Fruit fly (Drosophila melanogaster) whole organism, prepupa: ENCODE data around the gene smid.

Experiments
- CG10669 ChIP-seq: fragments of 200-800 bp; sonication (Bioruptor generic); optimal IDR thresholded peaks from 3 replicates; lab custom pipeline; 2018; ENCODE audit warnings: missing biosample characterization, mild to moderate bottlenecking, missing genetic modification characterization, moderate library complexity
- CG11294 ChIP-seq: fragments of 200-800 bp; sonication (Bioruptor generic); IDR thresholded peaks from 2 replicates; pipeline ENCODE4 v1.3.6; 2022; ENCODE audit warnings: missing biosample characterization, missing genetic modification characterization
- CG15336 ChIP-seq: fragments of 200-800 bp; sonication (Bioruptor generic); IDR thresholded peaks from 2 replicates; pipeline ENCODE4 v1.3.6; 2022; ENCODE audit warnings: missing biosample characterization, missing genetic modification characterization
- CG1621 ChIP-seq: fragments of 200-800 bp; sonication (Bioruptor generic); optimal IDR thresholded peaks from 3 replicates; lab custom pipeline; 2018; ENCODE audit warnings: missing biosample characterization, mild to moderate bottlenecking, missing genetic modification characterization
- CG16779 ChIP-seq: fragments of 200-800 bp; sonication (Bioruptor generic); optimal IDR thresholded peaks from 3 replicates; lab custom pipeline; 2017; ENCODE audit warnings: missing biosample characterization, mild to moderate bottlenecking, missing genetic modification characterization
- CG3032 ChIP-seq: fragments of 200-800 bp; optimal IDR thresholded peaks from 2 replicates; lab custom pipeline; 2019; ENCODE audit warnings: missing biosample characterization, mild to moderate bottlenecking, missing genetic modification characterization, moderate library complexity
- CG31627 ChIP-seq: fragments of 200-800 bp; sonication (Bioruptor generic); optimal IDR thresholded peaks from 3 replicates; lab custom pipeline; 2016; ENCODE audit warnings: missing biosample characterization, missing genetic modification characterization
- CG6163 ChIP-seq: fragments of 200-800 bp; sonication (Bioruptor generic); IDR thresholded peaks from 3 replicates; pipeline ENCODE4 v1.3.6; 2022; ENCODE audit warnings: missing biosample characterization, missing genetic modification characterization
- CG6792 ChIP-seq: fragments of 200-800 bp; sonication (Bioruptor generic); optimal IDR thresholded peaks from 3 replicates; lab custom pipeline; 2016; ENCODE audit warnings: missing biosample characterization, missing genetic modification characterization
- CG6808 ChIP-seq: fragments of 200-800 bp; sonication (Bioruptor generic); optimal IDR thresholded peaks from 3 replicates; lab custom pipeline; 2017; ENCODE audit warnings: missing biosample characterization, missing genetic modification characterization, mild to moderate bottlenecking, moderate library complexity, missing genetic modification reagents
- CG6854 ChIP-seq: fragments of 200-800 bp; sonication (Bioruptor generic); optimal IDR thresholded peaks from 2 replicates; lab custom pipeline; 2017; ENCODE audit warnings: missing biosample characterization, mild to moderate bottlenecking, missing genetic modification characterization
- CG7368 ChIP-seq: fragments of 200-800 bp; sonication (Bioruptor generic); optimal IDR thresholded peaks from 3 replicates; lab custom pipeline; 2016; ENCODE audit warnings: missing biosample characterization, missing genetic modification characterization
- CG8119 ChIP-seq: fragments of 200-800 bp; sonication (Bioruptor generic); IDR thresholded peaks from 3 replicates; pipeline ENCODE4 v1.3.6; 2022; ENCODE audit warnings: missing biosample characterization, missing genetic modification characterization
- CG8319 ChIP-seq: fragments of 200-800 bp; sonication (Bioruptor generic); optimal IDR thresholded peaks from 3 replicates; lab custom pipeline; 2016; ENCODE audit warnings: missing biosample characterization, missing genetic modification characterization
- CG8632 ChIP-seq: fragments of 200-800 bp; sonication (Bioruptor generic); optimal IDR thresholded peaks from 3 replicates; lab custom pipeline; 2016; ENCODE audit warnings: missing biosample characterization, missing genetic modification characterization
- CG9139 ChIP-seq: fragments of 200-800 bp; sonication (Bioruptor generic); optimal IDR thresholded peaks from 3 replicates; lab custom pipeline; 2017; ENCODE audit warnings: missing biosample characterization, mild to moderate bottlenecking, missing genetic modification characterization
- Eip75B ChIP-seq: fragments of 200-800 bp; sonication (Bioruptor generic); optimal IDR thresholded peaks from 3 replicates; lab custom pipeline; 2016; ENCODE audit warnings: missing biosample characterization, missing genetic modification characterization
- Eip78C ChIP-seq: fragments of 200-800 bp; sonication (Bioruptor generic); peaks from one replicate; lab custom pipeline; 2016; ENCODE audit warnings: missing biosample characterization, missing genetic modification characterization
- Eip93F ChIP-seq: fragments of 200-800 bp; sonication (Bioruptor generic); optimal IDR thresholded peaks from 2 replicates; lab custom pipeline; 2016; ENCODE audit warnings: missing biosample characterization, mild to moderate bottlenecking, missing genetic modification characterization
- Ets21C ChIP-seq: fragments of 200-800 bp; sonication (Bioruptor generic); optimal IDR thresholded peaks from 3 replicates; lab custom pipeline; 2016; ENCODE audit warnings: missing biosample characterization, missing genetic modification characterization
- Hr39 ChIP-seq: fragments of 200-800 bp; sonication (Bioruptor generic); optimal IDR thresholded peaks from 2 replicates; lab custom pipeline; 2016; ENCODE audit warnings: missing biosample characterization, missing genetic modification characterization
- Hr4 ChIP-seq: fragments of 200-800 bp; sonication (Bioruptor generic); optimal IDR thresholded peaks from 3 replicates; lab custom pipeline; 2016; ENCODE audit warnings: missing biosample characterization, missing genetic modification characterization
- Lpt ChIP-seq: fragments of 200-800 bp; sonication (Bioruptor generic); optimal IDR thresholded peaks from 3 replicates; lab custom pipeline; 2016; ENCODE audit warnings: missing biosample characterization, missing genetic modification characterization
- Met ChIP-seq: fragments of 200-800 bp; sonication (Bioruptor generic); optimal IDR thresholded peaks from 3 replicates; lab custom pipeline; 2016; ENCODE audit warnings: missing biosample characterization, missing genetic modification characterization
- OdsH ChIP-seq: fragments of 200-800 bp; sonication (Bioruptor generic); optimal IDR thresholded peaks from 3 replicates; lab custom pipeline; 2016; ENCODE audit warnings: missing biosample characterization, missing genetic modification characterization
- Smox ChIP-seq: fragments of 200-800 bp; sonication (Bioruptor generic); optimal IDR thresholded peaks from 3 replicates; lab custom pipeline; 2016; ENCODE audit warnings: missing biosample characterization, missing genetic modification characterization
- Sox15 ChIP-seq: fragments of 200-800 bp; sonication (Bioruptor generic); optimal IDR thresholded peaks from 3 replicates; lab custom pipeline; 2016; ENCODE audit warnings: missing biosample characterization, missing genetic modification characterization
- cyc ChIP-seq: fragments of 200-800 bp; sonication (Bioruptor generic); optimal IDR thresholded peaks from 3 replicates; lab custom pipeline; 2016; ENCODE audit warnings: missing biosample characterization, missing genetic modification characterization
- dsx ChIP-seq: fragments of 200-800 bp; optimal IDR thresholded peaks from 3 replicates; lab custom pipeline; 2019; ENCODE audit warnings: missing biosample characterization, mild to moderate bottlenecking, missing genetic modification characterization, moderate library complexity; ENCODE audit not compliant: poor library complexity, severe bottlenecking
- eg ChIP-seq: fragments of 200-800 bp; sonication (Bioruptor generic); IDR thresholded peaks from 3 replicates; pipeline ENCODE4 v1.3.6; 2022; ENCODE audit warnings: missing biosample characterization, missing genetic modification characterization
- esn ChIP-seq: fragments of 200-800 bp; sonication (Bioruptor generic); optimal IDR thresholded peaks from 2 replicates; lab custom pipeline; 2016; ENCODE audit warnings: missing biosample characterization, mild to moderate bottlenecking, missing genetic modification characterization, moderate library complexity
- fd85E ChIP-seq: fragments of 200-800 bp; sonication (Bioruptor generic); optimal IDR thresholded peaks from 3 replicates; lab custom pipeline; 2016; ENCODE audit warnings: missing biosample characterization, missing genetic modification characterization
- lz ChIP-seq: fragments of 200-800 bp; sonication (Bioruptor generic); optimal IDR thresholded peaks from 3 replicates; lab custom pipeline; 2016; ENCODE audit warnings: missing biosample characterization, missing genetic modification characterization
- net ChIP-seq: fragments of 200-800 bp; sonication (Bioruptor generic); optimal IDR thresholded peaks from 3 replicates; lab custom pipeline; 2016; ENCODE audit warnings: missing biosample characterization, missing genetic modification characterization
- salr ChIP-seq, 2 experiments: fragments of 200-800 bp; sonication (Bioruptor generic); optimal IDR thresholded peaks; 3 replicates each; lab custom pipeline; 2016 to 2018; ENCODE audit warnings: missing biosample characterization in 2 of 2, missing genetic modification characterization in 2 of 2, mild to moderate bottlenecking in 1 of 2
- spab ChIP-seq: fragments of 200-800 bp; sonication (Bioruptor generic); optimal IDR thresholded peaks from 2 replicates; lab custom pipeline; 2017; ENCODE audit warnings: missing biosample characterization, mild to moderate bottlenecking, missing genetic modification characterization, missing genetic modification reagents
- ss ChIP-seq, 2 experiments: fragments of 200-800 bp; sonication (Bioruptor generic); optimal IDR thresholded peaks; 2 replicates in 1 of 2; 3 replicates in 1 of 2; lab custom pipeline; 2017 to 2018; ENCODE audit warnings: mild to moderate bottlenecking in 2 of 2, missing biosample characterization in 2 of 2, missing genetic modification characterization in 2 of 2, moderate library complexity in 1 of 2
- svp ChIP-seq: fragments of 200-800 bp; sonication (Bioruptor generic); peaks from one replicate; lab custom pipeline; 2016; ENCODE audit warnings: missing biosample characterization, missing genetic modification characterization
- topi ChIP-seq: fragments of 200-800 bp; sonication (Bioruptor generic); optimal IDR thresholded peaks from 3 replicates; lab custom pipeline; 2016; ENCODE audit warnings: missing biosample characterization, missing genetic modification characterization

The smid gene

DNA sequence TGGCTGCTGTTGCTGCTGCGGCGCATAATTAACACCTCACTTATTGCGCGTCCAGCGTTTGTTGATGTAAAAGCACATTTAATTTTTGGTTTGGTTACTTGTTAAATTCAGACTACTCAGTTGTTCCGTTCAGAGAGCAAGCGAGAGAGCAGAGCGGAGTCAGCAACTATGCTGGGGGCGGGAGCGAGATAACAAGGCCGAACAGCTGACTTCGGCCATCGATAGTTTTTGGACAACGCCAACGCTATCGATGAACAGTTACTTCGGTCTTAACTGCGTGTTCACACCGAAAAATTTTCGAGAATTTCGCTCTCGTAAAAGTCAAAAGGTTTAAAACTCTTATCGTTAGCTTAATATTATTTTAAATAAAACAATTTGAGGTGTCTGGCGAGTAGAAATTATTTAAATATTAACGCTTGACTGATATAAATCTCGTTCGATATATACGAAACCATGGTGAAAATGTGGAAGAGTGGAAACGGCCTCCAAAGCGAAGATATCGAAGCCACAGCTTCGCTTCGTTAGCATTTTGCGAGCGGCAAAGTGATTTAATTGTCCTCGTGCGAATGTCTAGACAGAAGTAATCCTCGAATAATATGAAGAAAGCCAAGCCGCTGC lies at the start of gene smid, which contains the start of gene SMSr (continued):
- TF ChIP-seq CG8319 (peak; percentile 7), Lpt (GFP tag; lab: Kevin White, UChicago) (peak; percentile 46), CG9139 (GFP tag; lab: Kevin White, UChicago) (no peak), Eip78C (GFP tag; lab: Kevin White, UChicago) (peak; percentile 79), CG1621 (tag; lab: Kevin White, UChicago) (peak; percentile 31), Eip93F (GFP tag; lab: Kevin White, UChicago) (no peak), CG6792 (GFP tag; lab: Kevin White, UChicago) (peak; percentile 56), CG16779 (no peak), CG31627 (GFP tag; lab: Kevin White, UChicago) (peak; percentile 70)

DNA sequence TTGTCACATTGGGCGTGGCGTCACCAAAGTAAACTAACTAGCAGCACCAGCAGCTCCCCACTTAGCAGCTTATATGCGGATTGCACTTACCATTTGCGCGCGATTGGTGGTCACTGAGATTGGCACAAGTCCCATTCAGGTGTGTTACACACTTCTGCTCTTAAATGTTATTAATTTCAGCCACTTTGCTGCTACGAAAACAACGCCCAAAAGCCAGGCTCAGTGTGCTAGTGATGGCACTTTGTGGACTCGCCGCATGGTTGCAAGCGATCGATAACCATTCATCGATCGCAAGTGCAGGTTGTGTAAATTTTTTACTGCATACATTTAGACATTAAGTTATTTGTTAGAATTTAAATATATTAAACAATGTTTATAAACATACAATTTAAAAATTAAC lies 46.4 kb upstream of the smid start, which contains the start of the genes wrm1 and wrm2:
Gene wrm1 (minus strand): TSS at position 237 of the 400 bp plus-strand sequence.
Gene wrm2 (minus strand): TSS at position 237 of the 400 bp plus-strand sequence.
- peak; percentile 18 for TF ChIP-seq dsx
- no peak for TF ChIP-seq Hr39 (GFP tag; lab: Kevin White, UChicago)
- no peak for TF ChIP-seq CG7368 (GFP tag; lab: Kevin White, UChicago)
- TF ChIP-seq Sox15 (GFP tag; lab: Kevin White, UChicago): no peak
- TF ChIP-seq esn (GFP tag; lab: Kevin White, UChicago): peak; percentile 8
- TF ChIP-seq CG6163 (GFP tag; lab: Robert Waterston, UW): no peak
- no peak for TF ChIP-seq topi (GFP tag; lab: Kevin White, UChicago)
- no peak for TF ChIP-seq CG8319
- no peak for TF ChIP-seq CG3032 (tag; lab: Kevin White, UChicago)
- TF ChIP-seq Hr4 (GFP tag; lab: Kevin White, UChicago): no peak
- TF ChIP-seq CG10669 (GFP tag; lab: Kevin White, UChicago): no peak
- no peak for TF ChIP-seq fd85E
- TF ChIP-seq CG9139 (GFP tag; lab: Kevin White, UChicago): no peak
- no peak for TF ChIP-seq Met (GFP tag; lab: Kevin White, UChicago)
- no peak for TF ChIP-seq lz (GFP tag; lab: Kevin White, UChicago)
- no peak for TF ChIP-seq Eip75B (GFP tag; lab: Kevin White, UChicago)
- no peak for TF ChIP-seq Eip93F (GFP tag; lab: Kevin White, UChicago)
- peak; percentile 37; the same call in 1 of the 3 replicates for TF ChIP-seq eg
- no peak for TF ChIP-seq spab (GFP tag; lab: Kevin White, UChicago)

DNA sequence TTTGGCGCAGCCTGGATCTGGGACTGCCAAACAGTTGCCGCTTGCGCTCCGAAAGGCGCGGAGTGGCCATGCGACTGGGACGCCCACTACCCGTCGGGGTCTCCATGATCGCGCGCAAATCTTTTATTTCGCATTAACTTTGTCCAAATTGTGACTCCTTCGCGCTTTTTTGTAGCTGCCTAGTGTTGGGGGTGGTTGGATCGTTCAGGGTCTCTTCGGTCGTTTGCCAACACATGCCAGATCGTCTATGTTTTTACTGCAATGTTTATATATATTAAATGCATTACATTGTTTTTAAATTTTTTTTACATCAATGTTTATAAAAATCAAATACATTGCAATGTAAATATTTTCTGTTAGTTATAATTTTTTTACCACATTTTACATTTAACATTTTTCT lies 42.6 kb upstream of the smid start:
- TF ChIP-seq lz (GFP tag; lab: Kevin White, UChicago) (peak; percentile 32), eg (0 out of 3 replicates have a peak, but pooled peaks have one; percentile 10), esn (GFP tag; lab: Kevin White, UChicago) (peak; percentile 28), Ets21C (GFP tag; lab: Kevin White, UChicago) (no peak), cyc (peak; percentile 11)

DNA sequence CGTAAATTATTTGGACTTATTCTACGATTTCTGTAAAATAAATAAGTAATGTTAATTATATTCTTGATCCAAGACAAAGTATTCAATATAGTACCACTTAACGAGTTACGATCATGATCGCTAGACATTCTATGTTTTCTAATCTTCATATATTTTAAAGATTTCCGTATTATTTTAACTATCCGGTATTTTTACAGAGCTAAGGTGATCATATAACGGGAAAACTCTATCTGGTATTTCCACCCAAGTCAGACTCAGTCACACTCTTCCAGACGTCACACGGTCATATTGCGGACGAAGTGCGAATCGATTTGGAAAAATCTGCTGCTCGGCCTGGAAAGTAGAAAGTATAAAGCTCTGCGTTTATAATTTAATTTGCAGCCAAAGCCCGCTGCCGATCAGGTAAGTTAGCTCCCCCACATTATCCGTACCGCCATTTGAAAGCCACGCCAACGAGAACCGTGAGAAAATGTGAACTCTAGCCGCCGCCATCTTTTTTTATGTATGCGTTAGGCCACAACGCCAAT lies 42.1 kb upstream of the smid start, which contains the start of the genes lark and eco:
Gene lark (plus strand): TSS at position 51 of the 527 bp plus-strand sequence.
Gene eco (minus strand): TSS at position 125 of the 527 bp plus-strand sequence.
- peak; percentile 6; the same call in 1 of the 3 replicates for TF ChIP-seq eg
- TF ChIP-seq CG15336 (GFP tag; lab: Robert Waterston, UW): peak; percentile 57
- no peak for TF ChIP-seq lz (GFP tag; lab: Kevin White, UChicago)
- TF ChIP-seq esn (GFP tag; lab: Kevin White, UChicago): peak; percentile 13
- no peak for TF ChIP-seq Smox (GFP tag; lab: Kevin White, UChicago)
- TF ChIP-seq Eip78C (GFP tag; lab: Kevin White, UChicago): peak; percentile 60
- TF ChIP-seq svp (GFP tag; lab: Kevin White, UChicago): no peak
- no peak for TF ChIP-seq topi (GFP tag; lab: Kevin White, UChicago)
- TF ChIP-seq CG6854: peak; percentile 68

DNA sequence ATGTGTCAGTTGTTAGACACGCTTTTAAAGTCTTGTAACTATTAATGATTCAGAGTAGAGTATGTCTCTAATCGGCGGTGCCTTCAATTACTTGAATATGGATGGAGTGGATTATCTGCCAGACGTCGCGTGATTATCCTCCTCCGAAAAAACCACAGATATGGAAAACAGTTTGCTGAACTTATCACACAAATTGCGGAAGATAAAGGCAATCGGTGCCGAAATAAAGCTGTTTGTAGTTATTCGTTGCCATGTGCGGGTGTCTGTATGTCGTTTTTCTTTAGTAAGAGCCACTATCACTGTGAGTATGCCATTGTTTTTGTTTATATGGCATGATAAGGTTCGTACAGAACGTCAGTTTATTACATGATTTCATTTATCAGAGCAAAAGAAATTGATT lies 37.4 kb upstream of the smid start:
- TF ChIP-seq salr (GFP tag; optimal IDR thresholded peaks at IDR 0.05; lab: Kevin White, UChicago) (no peak), CG11294 (GFP tag; lab: Robert Waterston, UW) (no peak), CG6854 (no peak), ss (GFP tag; optimal IDR thresholded peaks at IDR 0.05; lab: Kevin White, UChicago) (no peak), CG16779 (no peak), Met (GFP tag; lab: Kevin White, UChicago) (no peak), lz (GFP tag; lab: Kevin White, UChicago) (no peak), CG8119 (GFP tag; lab: Robert Waterston, UW) (no peak), CG6163 (GFP tag; lab: Robert Waterston, UW) (no peak), CG6808 (GFP tag; lab: Kevin White, UChicago) (no peak), topi (GFP tag; lab: Kevin White, UChicago) (no peak), Smox (GFP tag; lab: Kevin White, UChicago) (no peak), CG6792 (GFP tag; lab: Kevin White, UChicago) (no peak), OdsH (no peak), net (GFP tag; lab: Kevin White, UChicago) (no peak), CG8632 (GFP tag; lab: Kevin White, UChicago) (no peak)
